Worm (Caenorhabditis elegans): Measurements from ENCODE around the gene mlc-3.
A peak's percentile ranks its signal among the peaks of the same experiment; 100 is the strongest.

Gene mlc-3

ce11 chrIII:5586925-5587324 is 22.1 kb downstream of the mlc-3 start, which contains the start of gene F56D2.2:
Gene F56D2.2 (plus strand): TSS chrIII:5587263.
- TF ChIP-seq nhr-237 (tag; optimal IDR thresholded peaks at IDR 0.05) (no peak), nhr-129 (tag; optimal IDR thresholded peaks at IDR 0.05) (peak; percentile 4), F13H6.1 (tag; optimal IDR thresholded peaks at IDR 0.05) (no peak), unc-55 (GFP tag; optimal IDR thresholded peaks at IDR 0.05) (peak; percentile 60), nhr-12 (tag; optimal IDR thresholded peaks at IDR 0.05) (no peak), gmeb-1 (tag; optimal IDR thresholded peaks at IDR 0.05) (peak; percentile 74), lsy-2 (tag; optimal IDR thresholded peaks at IDR 0.05) (peak in 1 of 2 experiments; percentile 35)

DNA sequence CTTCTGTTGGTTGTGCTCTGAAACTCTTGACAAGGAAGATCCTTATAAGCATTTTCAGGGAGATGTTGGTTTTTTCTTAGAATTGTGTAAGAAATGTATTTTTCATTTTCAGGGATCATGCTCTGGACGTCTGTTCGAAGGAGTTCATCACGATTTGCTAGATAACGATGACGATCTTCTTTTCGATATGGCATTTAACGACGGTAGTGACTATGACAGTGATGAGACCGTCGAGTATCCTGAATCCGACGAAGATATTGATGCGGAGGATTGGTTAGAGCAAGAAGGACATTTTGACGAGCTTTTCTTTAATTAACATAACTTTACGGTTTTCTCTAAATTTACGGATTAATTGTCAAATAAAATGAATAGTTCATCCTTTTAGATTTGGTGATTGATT is 23.9 kb downstream of the mlc-3 start:
- TF ChIP-seq lin-39 (tag; optimal IDR thresholded peaks at IDR 0.05) (no peak), snpc-4 (tag; optimal IDR thresholded peaks at IDR 0.05) (no peak), sma-9 (GFP tag; optimal IDR thresholded peaks at IDR 0.05) (no peak), sma-9 (tag; optimal IDR thresholded peaks at IDR 0.05) (no peak), lsy-2 (tag; optimal IDR thresholded peaks at IDR 0.05) (no peak)

DNA sequence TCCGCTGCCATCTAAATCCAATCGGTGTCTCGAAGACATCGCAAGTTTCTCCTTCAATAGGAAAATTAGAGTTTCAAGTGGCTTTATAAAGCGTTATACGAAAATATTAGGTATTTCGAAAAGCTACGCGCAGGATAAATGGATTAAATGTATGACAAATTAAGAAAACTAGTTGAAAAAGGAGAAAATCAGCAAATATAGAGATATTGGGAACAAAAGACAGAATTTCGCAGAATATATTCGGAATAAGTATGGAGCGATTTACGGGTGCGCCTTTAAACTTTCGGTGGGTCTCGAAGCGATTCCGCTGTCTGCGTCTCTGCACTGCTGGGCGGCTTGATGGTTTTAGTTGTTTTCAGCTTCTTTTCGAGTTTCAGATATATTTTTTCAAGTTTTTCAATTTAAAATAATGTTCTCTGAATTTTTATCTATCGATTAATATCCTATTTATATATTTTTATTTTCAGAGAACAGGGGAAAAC is 26.9 kb downstream of the mlc-3 start, which contains the start of the genes ddx-15 and ucr-1:
TSS of gene ddx-15 (minus strand) at position 51 of the 482 bp plus-strand sequence.
TSS of gene ucr-1 (plus strand) at position 468 of the 482 bp plus-strand sequence.
- TF ChIP-seq nhr-10 (tag; optimal IDR thresholded peaks at IDR 0.05), result no peak
- no peak for TF ChIP-seq unc-39 (tag; optimal IDR thresholded peaks at IDR 0.05)
- no peak for TF ChIP-seq dmd-4 (tag; optimal IDR thresholded peaks at IDR 0.05)
- TF ChIP-seq gmeb-1 (tag; optimal IDR thresholded peaks at IDR 0.05), result peak; percentile 80
- no peak for TF ChIP-seq Y55F3AM.14 (GFP tag; optimal IDR thresholded peaks at IDR 0.05)
- TF ChIP-seq elt-1 (tag; optimal IDR thresholded peaks at IDR 0.05), result no peak
- TF ChIP-seq nhr-23 (tag; optimal IDR thresholded peaks at IDR 0.05), result no peak
- no peak for TF ChIP-seq zag-1 (tag; optimal IDR thresholded peaks at IDR 0.05)
- no peak for TF ChIP-seq egl-27 (tag; optimal IDR thresholded peaks at IDR 0.05)
- TF ChIP-seq nhr-77 (tag; optimal IDR thresholded peaks at IDR 0.05), result no peak
- no peak for TF ChIP-seq nhr-12 (tag; optimal IDR thresholded peaks at IDR 0.05)
- no peak for TF ChIP-seq ztf-1 (GFP tag; conservative IDR thresholded peaks at IDR 0.05)
- TF ChIP-seq ZK546.5 (tag; optimal IDR thresholded peaks at IDR 0.05), result no peak
- TF ChIP-seq lin-39 (tag; optimal IDR thresholded peaks at IDR 0.05), result no peak
- TF ChIP-seq sma-3 (GFP tag; optimal IDR thresholded peaks at IDR 0.05), result peak; percentile 57
- peak; percentile 77 for TF ChIP-seq lin-13 (GFP tag; optimal IDR thresholded peaks at IDR 0.05)
- TF ChIP-seq nhr-237 (tag; optimal IDR thresholded peaks at IDR 0.05), result no peak
- TF ChIP-seq fos-1 (tag; optimal IDR thresholded peaks at IDR 0.05), result peak; percentile 17
- peak; percentile 33 for TF ChIP-seq blmp-1 (tag; optimal IDR thresholded peaks at IDR 0.05; ENCODE audit: insufficient read depth)
- TF ChIP-seq ztf-4 (tag; optimal IDR thresholded peaks at IDR 0.05), result no peak
- no peak for TF ChIP-seq elt-3 (tag; optimal IDR thresholded peaks at IDR 0.05)
- TF ChIP-seq nhr-129 (tag; optimal IDR thresholded peaks at IDR 0.05), result peak; percentile 28
- TF ChIP-seq skn-1 (tag; optimal IDR thresholded peaks at IDR 0.05), result no peak
- peak; percentile 53 for TF ChIP-seq R02D3.7 (tag; optimal IDR thresholded peaks at IDR 0.05)
- TF ChIP-seq ceh-16 (tag; optimal IDR thresholded peaks at IDR 0.05), result peak; percentile 4
- no peak for TF ChIP-seq unc-62 (GFP tag; optimal IDR thresholded peaks at IDR 0.05)
- TF ChIP-seq mdl-1 (tag; optimal IDR thresholded peaks at IDR 0.05), result no peak
- no peak for TF ChIP-seq ceh-82 (tag; optimal IDR thresholded peaks at IDR 0.05)
- TF ChIP-seq C34F6.9 (tag; optimal IDR thresholded peaks at IDR 0.05), result peak; percentile 84
- peak; percentile 16 for TF ChIP-seq nhr-21 (tag; optimal IDR thresholded peaks at IDR 0.05)
- TF ChIP-seq alr-1 (tag; optimal IDR thresholded peaks at IDR 0.05), result no peak
- TF ChIP-seq nhr-6 (tag; optimal IDR thresholded peaks at IDR 0.05), result no peak
- TF ChIP-seq lsy-2 (tag; optimal IDR thresholded peaks at IDR 0.05), result peak; percentile 29 to 85
- peak; percentile 6 for TF ChIP-seq F13H6.1 (tag; optimal IDR thresholded peaks at IDR 0.05)
- peak; percentile 80 for TF ChIP-seq lin-11 (tag; optimal IDR thresholded peaks at IDR 0.05)
- TF ChIP-seq crh-2 (tag; optimal IDR thresholded peaks at IDR 0.05), result peak; percentile 57
- TF ChIP-seq ztf-11 (tag; optimal IDR thresholded peaks at IDR 0.05), result no peak
- no peak for TF ChIP-seq peb-1 (tag; optimal IDR thresholded peaks at IDR 0.05)
- TF ChIP-seq sem-4 (tag; optimal IDR thresholded peaks at IDR 0.05), result no peak
- TF ChIP-seq mbf-1 (tag; optimal IDR thresholded peaks at IDR 0.05), result no peak
- TF ChIP-seq mab-5 (tag; optimal IDR thresholded peaks at IDR 0.05), result no peak
- peak; percentile 23 for TF ChIP-seq nhr-25 (tag; optimal IDR thresholded peaks at IDR 0.05)
- peak; percentile 89 for TF ChIP-seq unc-55 (GFP tag; optimal IDR thresholded peaks at IDR 0.05)
- no peak for TF ChIP-seq nhr-11 (tag; optimal IDR thresholded peaks at IDR 0.05)
- TF ChIP-seq ama-1 (optimal IDR thresholded peaks at IDR 0.05), result no peak
- TF ChIP-seq sma-9 (GFP tag; optimal IDR thresholded peaks at IDR 0.05), result peak; percentile 38
- no peak for TF ChIP-seq sma-9 (tag; optimal IDR thresholded peaks at IDR 0.05)
- peak; percentile 17 for TF ChIP-seq snpc-4 (tag; optimal IDR thresholded peaks at IDR 0.05)
- no peak for TF ChIP-seq aly-2 (tag; optimal IDR thresholded peaks at IDR 0.05)
